Fruit fly (Drosophila melanogaster): ENCODE measurements around the gene trk.

dm6 chr2L:10237725-10238446 lies 34.2 kb downstream of the trk start, which contains the start of gene mthl15:
- no peak for TF ChIP-seq CG8478 (optimal IDR thresholded peaks at IDR 0.05)
- no peak for TF ChIP-seq CTCF (optimal IDR thresholded peaks at IDR 0.05)

Data from S2 (cell line).